Worm (Caenorhabditis elegans) whole organism, mixed stage, embryonic: Measurements from ENCODE around the gene ncx-9.

ENCODE experiments used
- bed-3 ChIP-seq: fragments of 200-800 bp; sonication (Bioruptor generic); optimal IDR thresholded peaks from 3 replicates; lab custom pipeline; 2018; ENCODE audit warnings: mild to moderate bottlenecking, missing genetic modification characterization, moderate library complexity, missing compliant biosample characterization
- blmp-1 ChIP-seq: fragments of 150-350 bp; optimal IDR thresholded peaks from 2 replicates; lab custom pipeline; 2014; ENCODE audit warnings: missing biosample characterization, missing genetic modification characterization
- ceh-39 ChIP-seq: fragments of 150-350 bp; optimal IDR thresholded peaks from 2 replicates; lab custom pipeline; 2014; ENCODE audit warnings: missing biosample characterization, missing genetic modification characterization
- ceh-43 ChIP-seq: fragments of 200-800 bp; sonication (Bioruptor generic); optimal IDR thresholded peaks from 2 replicates; lab custom pipeline; 2018; ENCODE audit warnings: mild to moderate bottlenecking, missing genetic modification characterization, moderate library complexity, missing compliant biosample characterization
- ceh-83 ChIP-seq: fragments of 200-800 bp; sonication (Bioruptor generic); optimal IDR thresholded peaks from 2 replicates; lab custom pipeline; 2018; ENCODE audit warnings: mild to moderate bottlenecking, missing genetic modification characterization, missing compliant biosample characterization
- ces-1 ChIP-seq: fragments of 150-350 bp; optimal IDR thresholded peaks from 2 replicates; lab custom pipeline; 2014; ENCODE audit warnings: missing biosample characterization, missing genetic modification reagents, missing genetic modification characterization
- cnd-1 ChIP-seq: fragments of 200-800 bp; sonication (Bioruptor generic); optimal IDR thresholded peaks from 2 replicates; lab custom pipeline; 2018; ENCODE audit warnings: mild to moderate bottlenecking, missing genetic modification characterization, missing compliant biosample characterization
- drap-1 ChIP-seq: fragments of 200-800 bp; sonication (Bioruptor generic); optimal IDR thresholded peaks from 3 replicates; lab custom pipeline; 2018; ENCODE audit warnings: mild to moderate bottlenecking, missing genetic modification characterization, missing compliant biosample characterization
- elt-1 ChIP-seq: sonication (generic microtip); optimal IDR thresholded peaks from 2 replicates; lab custom pipeline; 2017; ENCODE audit warnings: missing genetic modification characterization, mild to moderate bottlenecking, missing compliant biosample characterization, antibody characterized with exemption, moderate library complexity, borderline replicate concordance; ENCODE audit not compliant: insufficient read depth
- flh-1 ChIP-seq: fragments of 200-800 bp; sonication (Bioruptor generic); optimal IDR thresholded peaks from 2 replicates; lab custom pipeline; 2018; ENCODE audit warnings: mild to moderate bottlenecking, missing genetic modification characterization, moderate library complexity, missing compliant biosample characterization
- ham-2 ChIP-seq: fragments of 200-800 bp; sonication (Bioruptor generic); optimal IDR thresholded peaks from 2 replicates; lab custom pipeline; 2018; ENCODE audit warnings: mild to moderate bottlenecking, missing genetic modification characterization, missing compliant biosample characterization
- hlh-1 ChIP-seq: fragments of 150-350 bp; optimal IDR thresholded peaks from 2 replicates; lab custom pipeline; 2014; ENCODE audit warnings: missing biosample characterization, missing genetic modification reagents, missing genetic modification characterization
- lsy-2 ChIP-seq: fragments of 150-350 bp; optimal IDR thresholded peaks from 2 replicates; lab custom pipeline; 2014; ENCODE audit warnings: missing biosample characterization, missing genetic modification characterization
- mab-5 ChIP-seq: fragments of 150-350 bp; optimal IDR thresholded peaks from 2 replicates; lab custom pipeline; 2014; ENCODE audit warnings: missing biosample characterization, missing genetic modification characterization
- mep-1 ChIP-seq: fragments of 150-350 bp; optimal IDR thresholded peaks from 2 replicates; lab custom pipeline; 2017; ENCODE audit warnings: missing biosample characterization, missing genetic modification reagents, missing genetic modification characterization, inconsistent platforms
- mls-2 ChIP-seq: sonication (generic microtip); optimal IDR thresholded peaks from 2 replicates; lab custom pipeline; 2016; ENCODE audit warnings: mild to moderate bottlenecking, missing genetic modification characterization, moderate library complexity, missing compliant biosample characterization
- nhr-12 ChIP-seq: fragments of 150-350 bp; optimal IDR thresholded peaks from 2 replicates; lab custom pipeline; 2014; ENCODE audit warnings: missing biosample characterization, missing genetic modification characterization
- nhr-2 ChIP-seq: fragments of 150-350 bp; optimal IDR thresholded peaks from 2 replicates; lab custom pipeline; 2014; ENCODE audit warnings: missing biosample characterization, missing genetic modification characterization
- nhr-237 ChIP-seq: fragments of 150-350 bp; optimal IDR thresholded peaks from 2 replicates; lab custom pipeline; 2014; ENCODE audit warnings: missing biosample characterization, missing genetic modification characterization
- nhr-28 ChIP-seq: fragments of 150-350 bp; optimal IDR thresholded peaks from 2 replicates; lab custom pipeline; 2014; ENCODE audit warnings: missing biosample characterization, missing genetic modification characterization
- nhr-76 ChIP-seq: sonication (generic microtip); optimal IDR thresholded peaks from 2 replicates; lab custom pipeline; 2017; ENCODE audit warnings: missing biosample characterization, missing genetic modification characterization
- pha-4 ChIP-seq: fragments of 150-350 bp; optimal IDR thresholded peaks from 2 replicates; lab custom pipeline; 2018; ENCODE audit warnings: missing biosample characterization, missing genetic modification reagents, missing genetic modification characterization
- sem-2 ChIP-seq: fragments of 200-800 bp; sonication (Bioruptor generic); optimal IDR thresholded peaks from 2 replicates; lab custom pipeline; 2018; ENCODE audit warnings: mild to moderate bottlenecking, missing genetic modification characterization, missing compliant biosample characterization
- snpc-4 ChIP-seq: fragments of 150-350 bp; optimal IDR thresholded peaks from 2 replicates; lab custom pipeline; 2014; ENCODE audit warnings: missing biosample characterization, missing genetic modification characterization
- tbx-8 ChIP-seq: fragments of 200-800 bp; sonication (Bioruptor generic); optimal IDR thresholded peaks from 2 replicates; lab custom pipeline; 2018; ENCODE audit warnings: mild to moderate bottlenecking, missing genetic modification characterization, moderate library complexity, missing compliant biosample characterization
- unc-120 ChIP-seq: sonication (generic microtip); optimal IDR thresholded peaks from 2 replicates; lab custom pipeline; 2017; ENCODE audit warnings: missing genetic modification characterization, missing compliant biosample characterization; ENCODE audit not compliant: poor library complexity, severe bottlenecking
- unc-39 ChIP-seq: fragments of 150-350 bp; optimal IDR thresholded peaks from 2 replicates; lab custom pipeline; 2014; ENCODE audit warnings: missing biosample characterization, missing genetic modification characterization
- zip-8 ChIP-seq: fragments of 150-350 bp; optimal IDR thresholded peaks from 2 replicates; lab custom pipeline; 2014; ENCODE audit warnings: missing biosample characterization, missing genetic modification characterization
- ztf-11 ChIP-seq: fragments of 150-350 bp; optimal IDR thresholded peaks from 2 replicates; lab custom pipeline; 2014; ENCODE audit warnings: missing biosample characterization, missing genetic modification characterization

ncx-9 gene

DNA sequence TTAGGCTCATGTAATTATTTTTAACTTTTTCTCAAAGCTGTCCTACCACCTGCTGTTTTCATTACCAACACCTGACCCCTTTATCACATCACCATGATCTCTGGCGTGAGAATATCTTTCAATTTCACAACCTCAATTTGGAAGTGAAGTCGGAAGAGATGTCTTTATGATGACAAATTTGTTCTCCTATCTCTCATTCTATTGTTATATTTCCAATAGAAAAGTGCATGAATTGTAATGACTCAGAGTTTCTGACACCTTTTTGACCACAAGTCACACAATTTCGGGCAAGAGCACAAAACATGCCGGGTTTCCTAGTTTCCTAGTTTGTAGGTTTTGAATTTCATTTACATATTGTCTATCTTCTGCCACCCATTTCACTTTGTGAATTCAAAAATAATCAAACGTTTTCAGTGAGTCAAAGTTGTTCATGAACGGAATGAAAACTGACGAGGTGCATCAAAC lies 23.8 kb upstream of the ncx-9 start, which contains the start of gene srr-4:
srr-4 (plus strand) TSS at position 415 of the 465 bp plus-strand sequence.
- TF ChIP-seq elt-1 (tag; lab: Kevin White, UChicago) (no peak), zip-8 (tag; lab: Kevin White, UChicago) (no peak), unc-120 (tag; lab: Kevin White, UChicago) (no peak), nhr-2 (tag; lab: Kevin White, UChicago) (no peak), mep-1 (tag; lab: Kevin White, UChicago) (no peak), nhr-76 (tag; lab: Kevin White, UChicago) (no peak), mab-5 (tag; lab: Kevin White, UChicago) (no peak), drap-1 (GFP tag; lab: Kevin White, UChicago) (no peak), unc-39 (no peak)
- TF ChIP-seq, all 35 proteins: peak for 0

DNA sequence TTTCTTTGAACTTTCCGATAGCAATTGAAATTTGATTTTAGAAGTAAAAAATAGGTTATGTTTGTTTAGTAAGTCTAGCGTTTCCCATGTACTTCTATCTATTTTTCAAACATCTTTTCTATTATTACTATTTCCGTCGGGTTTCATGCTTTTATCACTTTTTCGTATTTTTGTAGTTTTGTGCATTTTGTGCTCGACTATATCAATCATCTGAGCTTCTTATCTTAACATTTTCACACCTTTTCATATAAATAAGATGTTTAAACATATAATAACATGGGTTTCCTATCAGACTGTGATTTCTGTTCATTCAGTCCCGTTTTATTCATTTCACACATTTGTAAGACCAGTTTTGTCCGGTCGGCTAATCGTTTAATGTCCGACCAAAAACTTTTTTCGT lies 23.0 kb upstream of the ncx-9 start:
- no peak for TF ChIP-seq sem-2 (GFP tag; lab: Kevin White, UChicago)
- TF ChIP-seq ham-2 (GFP tag; lab: Kevin White, UChicago), result no peak
- TF ChIP-seq cnd-1, result no peak
- no peak for TF ChIP-seq nhr-76 (tag; lab: Kevin White, UChicago)
- no peak for TF ChIP-seq nhr-28
- TF ChIP-seq pha-4 (tag; lab: Kevin White, UChicago), result no peak
- no peak for TF ChIP-seq ceh-83 (GFP tag; lab: Kevin White, UChicago)
- TF ChIP-seq lsy-2 (tag; lab: Kevin White, UChicago), result no peak
- TF ChIP-seq unc-39, result no peak
- no peak for TF ChIP-seq mep-1 (tag; lab: Kevin White, UChicago)
- TF ChIP-seq tbx-8 (GFP tag; lab: Kevin White, UChicago), result no peak

DNA sequence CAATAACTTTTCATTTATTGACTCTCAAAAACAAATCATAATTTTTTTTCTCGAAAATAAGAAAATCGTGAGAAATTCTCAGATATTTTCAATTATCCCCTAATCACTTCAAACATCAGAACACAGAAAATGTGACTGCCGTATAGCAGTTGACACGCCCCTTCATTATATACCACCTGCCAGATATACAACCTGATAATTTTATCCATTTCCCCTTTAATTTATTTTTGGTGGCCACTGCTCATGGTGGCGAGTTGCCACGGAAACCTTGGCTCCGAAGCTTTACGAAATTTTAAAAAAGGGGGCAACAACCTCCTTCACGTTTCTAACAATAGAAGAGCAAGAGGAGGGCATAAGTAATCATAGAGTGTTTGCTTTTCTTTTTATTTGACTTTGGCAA lies 21.7 kb upstream of the ncx-9 start:
- TF ChIP-seq ceh-39 (tag; lab: Kevin White, UChicago) (no peak), tbx-8 (GFP tag; lab: Kevin White, UChicago) (no peak), ces-1 (GFP tag; lab: Kevin White, UChicago) (peak; percentile 33)

DNA sequence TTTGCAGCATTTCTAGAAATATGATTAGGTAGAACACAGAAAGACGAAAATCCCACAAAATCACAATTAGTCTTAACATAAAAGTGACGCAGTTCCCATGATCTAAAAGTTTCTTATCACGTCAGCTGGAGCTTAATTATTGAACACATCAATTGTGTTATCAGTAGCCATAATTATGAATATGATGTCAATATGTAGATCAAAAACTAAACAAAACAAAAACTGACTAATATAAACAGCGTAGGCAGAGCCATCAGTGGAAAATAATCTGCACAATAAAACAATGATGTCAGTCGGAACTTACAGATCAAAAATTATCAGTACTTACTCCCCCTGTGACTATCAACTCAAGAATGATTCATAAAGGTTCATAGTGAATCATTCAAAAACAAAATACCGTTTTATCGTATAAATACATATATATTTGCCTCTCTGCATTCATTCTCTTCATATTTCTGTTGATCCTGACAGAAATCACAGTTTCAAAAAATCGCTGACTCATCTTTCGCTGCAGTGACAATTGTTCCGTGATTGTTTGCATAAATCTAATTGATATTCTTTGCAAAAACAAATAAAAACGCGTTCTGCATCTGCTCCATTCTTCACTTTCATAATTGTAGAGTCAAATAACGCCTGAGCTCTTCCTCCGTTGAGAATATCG lies 17.3 kb upstream of the ncx-9 start, which contains the start of gene srr-6:
srr-6 (plus strand) TSS at position 611 of the 661 bp plus-strand sequence.
- TF ChIP-seq ces-1 (GFP tag; lab: Kevin White, UChicago) (no peak), mls-2 (no peak), drap-1 (GFP tag; lab: Kevin White, UChicago) (no peak), nhr-76 (tag; lab: Kevin White, UChicago) (no peak), flh-1 (GFP tag; lab: Kevin White, UChicago) (no peak)

DNA sequence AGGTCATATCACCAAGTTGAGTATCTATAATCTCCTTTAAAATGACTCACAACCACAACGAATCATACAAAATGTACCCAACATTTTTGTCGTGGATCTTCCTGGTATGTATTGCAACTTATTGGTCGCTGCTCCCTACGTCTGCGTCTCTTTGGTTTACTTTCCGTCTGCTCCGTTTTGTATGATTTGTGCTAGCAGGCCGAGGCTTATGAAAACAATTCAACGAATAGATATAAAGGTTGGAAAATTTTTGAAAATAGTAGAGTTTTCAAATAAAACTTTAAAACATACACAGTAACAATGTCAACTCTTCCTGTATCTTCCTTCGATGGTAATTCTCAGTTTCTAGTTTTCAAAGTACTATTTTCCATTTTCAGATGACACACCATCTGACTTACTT lies 6.3 kb upstream of the ncx-9 start, which contains the start of gene srr-8:
srr-8 (plus strand) TSS at position 301 of the 400 bp plus-strand sequence.
- TF ChIP-seq drap-1 (GFP tag; lab: Kevin White, UChicago) (no peak), nhr-2 (tag; lab: Kevin White, UChicago) (no peak), ceh-43 (GFP tag; lab: Kevin White, UChicago) (no peak), ztf-11 (tag; lab: Kevin White, UChicago) (no peak), ceh-39 (tag; lab: Kevin White, UChicago) (no peak)

DNA sequence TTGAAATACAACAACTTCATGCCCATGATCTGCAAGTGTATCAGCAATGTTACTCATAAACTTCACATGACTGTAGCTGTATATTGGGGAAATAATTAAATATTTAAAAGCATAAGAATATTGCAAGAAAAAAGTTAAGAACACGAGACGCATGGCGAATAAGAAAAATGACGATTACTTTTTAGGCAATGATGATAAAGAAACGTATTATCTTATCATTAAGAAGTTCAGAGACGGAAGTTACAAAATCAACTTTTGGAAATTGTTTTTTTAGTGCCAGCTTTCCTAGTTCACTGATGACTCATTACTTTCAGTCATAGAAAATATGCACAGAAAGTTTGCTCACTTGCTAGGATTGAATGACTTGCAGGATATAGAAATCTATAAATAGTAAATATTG lies 5.4 kb upstream of the ncx-9 start, which contains the start of gene ugt-7:
ugt-7 (minus strand) TSS at position 161 of the 400 bp plus-strand sequence.
- TF ChIP-seq sem-2 (GFP tag; lab: Kevin White, UChicago), result no peak
- no peak for TF ChIP-seq ces-1 (GFP tag; lab: Kevin White, UChicago)
- TF ChIP-seq mep-1 (tag; lab: Kevin White, UChicago), result no peak
- TF ChIP-seq nhr-237 (tag; lab: Kevin White, UChicago), result no peak
- no peak for TF ChIP-seq hlh-1 (tag; lab: Kevin White, UChicago)
- TF ChIP-seq unc-120 (tag; lab: Kevin White, UChicago), result no peak
- no peak for TF ChIP-seq zip-8 (tag; lab: Kevin White, UChicago)
- TF ChIP-seq snpc-4, result no peak
- no peak for TF ChIP-seq drap-1 (GFP tag; lab: Kevin White, UChicago)
- no peak for TF ChIP-seq blmp-1 (tag; lab: Kevin White, UChicago)
- TF ChIP-seq nhr-76 (tag; lab: Kevin White, UChicago), result no peak
- TF ChIP-seq nhr-12, result no peak
- TF ChIP-seq bed-3 (GFP tag; lab: Kevin White, UChicago), result no peak
- TF ChIP-seq ceh-43 (GFP tag; lab: Kevin White, UChicago), result no peak
